Worm (Caenorhabditis elegans): ENCODE data around the gene F29B9.5.

ce11 chrIV:4655979-4656378, 3.8 kb downstream of the F29B9.5 start:
- TF ChIP-seq W03F9.2 (tag; optimal IDR thresholded peaks at IDR 0.05) (no peak), him-1 (tag; optimal IDR thresholded peaks at IDR 0.05) (no peak), dao-5 (tag; optimal IDR thresholded peaks at IDR 0.05) (no peak)
